Worm (Caenorhabditis elegans): Measurements from ENCODE around the gene Y38H8A.7.

Y38H8A.7 gene

ce11 chrIV:13493719-13494118, 38.4 kb downstream of the Y38H8A.7 start:
- TF ChIP-seq lin-11 (tag; optimal IDR thresholded peaks at IDR 0.05) (no peak), nhr-129 (tag; optimal IDR thresholded peaks at IDR 0.05) (peak; percentile 34)

ce11 chrIV:13502806-13503363, 47.6 kb downstream of the Y38H8A.7 start, which contains the start of gene tbc-9:
Gene tbc-9 (minus strand): TSS chrIV:13502856.
- no peak for TF ChIP-seq nhr-23 (tag; optimal IDR thresholded peaks at IDR 0.05)
- no peak for TF ChIP-seq Y55F3AM.14 (GFP tag; optimal IDR thresholded peaks at IDR 0.05)
- TF ChIP-seq nhr-129 (tag; optimal IDR thresholded peaks at IDR 0.05): peak; percentile 42
- no peak for TF ChIP-seq blmp-1 (tag; optimal IDR thresholded peaks at IDR 0.05; ENCODE audit: insufficient read depth)
- TF ChIP-seq unc-55 (GFP tag; optimal IDR thresholded peaks at IDR 0.05): peak; percentile 18
- TF ChIP-seq C34F6.9 (tag; optimal IDR thresholded peaks at IDR 0.05): peak; percentile 19
- no peak for TF ChIP-seq skn-1 (tag; optimal IDR thresholded peaks at IDR 0.05)

ce11 chrIV:13505144-13505543, 49.8 kb downstream of the Y38H8A.7 start, which contains the start of gene seld-1:
Gene seld-1 (plus strand): TSS chrIV:13505444.
- TF ChIP-seq blmp-1 (tag; optimal IDR thresholded peaks at IDR 0.05; ENCODE audit: insufficient read depth): no peak

ce11 chrIV:13505662-13506061, 50.4 kb downstream of the Y38H8A.7 start, which contains the start of gene nlp-17:
Gene nlp-17 (minus strand): TSS chrIV:13505762.
- TF ChIP-seq elt-1 (tag; optimal IDR thresholded peaks at IDR 0.05): no peak
- TF ChIP-seq ztf-11 (tag; optimal IDR thresholded peaks at IDR 0.05): no peak
- no peak for TF ChIP-seq unc-39 (tag; optimal IDR thresholded peaks at IDR 0.05)
- TF ChIP-seq ztf-1 (GFP tag; conservative IDR thresholded peaks at IDR 0.05): no peak
- TF ChIP-seq nhr-6 (tag; optimal IDR thresholded peaks at IDR 0.05): no peak
- no peak for TF ChIP-seq mab-5 (tag; optimal IDR thresholded peaks at IDR 0.05)
- no peak for TF ChIP-seq lin-11 (tag; optimal IDR thresholded peaks at IDR 0.05)
- TF ChIP-seq skn-1 (tag; optimal IDR thresholded peaks at IDR 0.05): no peak
- TF ChIP-seq zag-1 (tag; optimal IDR thresholded peaks at IDR 0.05): no peak
- no peak for TF ChIP-seq sem-4 (tag; optimal IDR thresholded peaks at IDR 0.05)
- no peak for TF ChIP-seq nhr-12 (tag; optimal IDR thresholded peaks at IDR 0.05)
- no peak for TF ChIP-seq nhr-23 (tag; optimal IDR thresholded peaks at IDR 0.05)
- no peak for TF ChIP-seq lin-39 (tag; optimal IDR thresholded peaks at IDR 0.05)
- no peak for TF ChIP-seq nhr-10 (tag; optimal IDR thresholded peaks at IDR 0.05)
- TF ChIP-seq ztf-4 (tag; optimal IDR thresholded peaks at IDR 0.05): no peak
- TF ChIP-seq peb-1 (tag; optimal IDR thresholded peaks at IDR 0.05): no peak
- TF ChIP-seq unc-55 (GFP tag; optimal IDR thresholded peaks at IDR 0.05): no peak
- no peak for TF ChIP-seq nhr-21 (tag; optimal IDR thresholded peaks at IDR 0.05)
- TF ChIP-seq ceh-82 (tag; optimal IDR thresholded peaks at IDR 0.05): no peak
- TF ChIP-seq nhr-129 (tag; optimal IDR thresholded peaks at IDR 0.05): no peak
